Worm (Caenorhabditis elegans) whole organism, L4 larva: ENCODE measurements around the gene arrd-10.

Experiments used
- T26A8.4 ChIP-seq: fragments of 200-800 bp; sonication (Bioruptor generic); IDR thresholded peaks from 2 replicates; pipeline ENCODE4 v1.3.6; 2022; ENCODE audit warnings: missing genetic modification characterization, missing compliant biosample characterization
- lir-3 ChIP-seq: sonication (generic microtip); optimal IDR thresholded peaks from 2 replicates; lab custom pipeline; 2016; ENCODE audit warnings: mild to moderate bottlenecking, missing genetic modification characterization, missing compliant biosample characterization
- mdt-29 ChIP-seq: fragments of 200-800 bp; sonication (Bioruptor generic); IDR thresholded peaks from 2 replicates; pipeline ENCODE4 v1.3.6; 2022; ENCODE audit warnings: missing genetic modification reagents, missing genetic modification characterization, missing compliant biosample characterization
- nhr-6 ChIP-seq: fragments of 150-350 bp; optimal IDR thresholded peaks from 2 replicates; lab custom pipeline; 2014; ENCODE audit warnings: missing biosample characterization, missing genetic modification characterization
- nhr-77 ChIP-seq: fragments of 150-350 bp; optimal IDR thresholded peaks from 2 replicates; lab custom pipeline; 2014; ENCODE audit warnings: missing biosample characterization, missing genetic modification characterization

DNA sequence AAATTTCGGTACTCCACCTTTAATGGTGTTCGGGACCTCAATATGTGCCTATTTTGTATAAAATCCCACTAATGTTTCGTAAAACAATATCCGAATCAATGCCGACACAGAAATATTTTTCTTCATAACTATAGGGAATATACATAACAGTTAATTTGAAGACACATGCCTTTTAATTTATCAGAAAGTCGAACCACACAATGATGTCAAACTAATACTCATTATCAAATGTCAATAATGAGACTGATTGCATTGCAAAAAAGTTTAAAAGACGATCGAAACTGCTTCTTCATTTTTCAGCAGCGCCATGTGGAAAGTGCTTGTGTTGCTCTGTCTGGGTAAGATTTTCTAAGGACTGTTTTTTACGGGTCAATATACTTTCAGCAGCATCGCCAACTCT lies 38.9 kb upstream of the arrd-10 start, which contains the start of gene clec-65:
- TF ChIP-seq lir-3 (tag; lab: Kevin White, UChicago) (no peak), T26A8.4 (no peak), nhr-77 (tag; lab: Kevin White, UChicago) (no peak), mdt-29 (GFP tag; lab: Robert Waterston, UW) (no peak), nhr-6 (tag; lab: Kevin White, UChicago) (no peak)
